Worm (Caenorhabditis elegans) whole organism, L4 larva: ENCODE results near the gene jamp-1.

Experiments
- D1046.2 ChIP-seq: fragments of 200-800 bp; sonication (Bioruptor generic); IDR thresholded peaks from 2 replicates; pipeline ENCODE4 v1.3.6; 2022; ENCODE audit warnings: missing genetic modification characterization, missing compliant biosample characterization
- F10B5.3 ChIP-seq: sonication (generic microtip); optimal IDR thresholded peaks from 2 replicates; lab custom pipeline; 2016; ENCODE audit warnings: mild to moderate bottlenecking, missing genetic modification characterization, missing compliant biosample characterization
- F37D6.2 ChIP-seq: sonication (generic microtip); optimal IDR thresholded peaks from 2 replicates; lab custom pipeline; 2016; ENCODE audit warnings: mild to moderate bottlenecking, missing genetic modification characterization, missing compliant biosample characterization
- F44E2.7 ChIP-seq: fragments of 200-800 bp; sonication (Bioruptor generic); IDR thresholded peaks from 2 replicates; pipeline ENCODE4 v2.1.2; 2022; ENCODE audit warnings: missing genetic modification characterization, missing compliant biosample characterization
- T20F7.1 ChIP-seq: fragments of 200-800 bp; sonication (Bioruptor generic); optimal IDR thresholded peaks from 2 replicates; lab custom pipeline; 2018; ENCODE audit warnings: mild to moderate bottlenecking, missing genetic modification characterization, missing compliant biosample characterization
- Y48G9A.11 ChIP-seq: fragments of 200-800 bp; sonication (Bioruptor generic); IDR thresholded peaks from 2 replicates; pipeline ENCODE4 v1.3.6; 2022; ENCODE audit warnings: missing genetic modification reagents, missing genetic modification characterization, missing compliant biosample characterization
- Y5F2A.4 ChIP-seq: fragments of 200-800 bp; sonication (Bioruptor generic); optimal IDR thresholded peaks from 2 replicates; lab custom pipeline; 2018; ENCODE audit warnings: mild to moderate bottlenecking, missing genetic modification characterization, missing compliant biosample characterization
- attf-4 ChIP-seq: sonication (generic microtip); optimal IDR thresholded peaks from 3 replicates; lab custom pipeline; 2017; ENCODE audit warnings: missing biosample characterization, missing genetic modification characterization
- ceh-62 ChIP-seq: sonication (generic microtip); optimal IDR thresholded peaks from 2 replicates; lab custom pipeline; 2017; ENCODE audit warnings: missing biosample characterization, missing genetic modification characterization
- daf-16 ChIP-seq, 3 experiments: sonication (generic microtip); optimal IDR thresholded peaks; 2 replicates each; lab custom pipeline; 2016 to 2017; ENCODE audit warnings: missing genetic modification characterization in 3 of 3, missing genetic modification reagents in 3 of 3, mild to moderate bottlenecking in 2 of 3, missing compliant biosample characterization in 2 of 3, missing biosample characterization in 1 of 3, moderate library complexity in 1 of 3
- daf-19 ChIP-seq: fragments of 200-800 bp; sonication (Bioruptor generic); conservative IDR thresholded peaks from 2 replicates; pipeline ENCODE4 v1.3.6; 2022; ENCODE audit warnings: missing genetic modification characterization, missing compliant biosample characterization
- dmd-6 ChIP-seq: fragments of 200-800 bp; sonication (Bioruptor generic); IDR thresholded peaks from 2 replicates; pipeline ENCODE4 v1.3.6; 2022; ENCODE audit warnings: missing genetic modification reagents, missing genetic modification characterization, missing compliant biosample characterization
- dmd-8 ChIP-seq: fragments of 200-800 bp; sonication (Bioruptor generic); IDR thresholded peaks from 2 replicates; pipeline ENCODE4 v1.3.6; 2022; ENCODE audit warnings: missing genetic modification characterization, missing compliant biosample characterization
- dpl-1 ChIP-seq: fragments of 150-350 bp; optimal IDR thresholded peaks from 2 replicates; lab custom pipeline; 2014; ENCODE audit warnings: missing biosample characterization, missing genetic modification reagents, missing genetic modification characterization
- duxl-1 ChIP-seq: sonication (generic microtip); optimal IDR thresholded peaks from 2 replicates; lab custom pipeline; 2016; ENCODE audit warnings: mild to moderate bottlenecking, missing genetic modification characterization, moderate library complexity, missing compliant biosample characterization; ENCODE audit not compliant: poor library complexity
- dve-1 ChIP-seq: sonication (generic microtip); optimal IDR thresholded peaks from 2 replicates; lab custom pipeline; 2017; ENCODE audit warnings: antibody characterized with exemption, mild to moderate bottlenecking, missing genetic modification characterization, missing compliant biosample characterization; ENCODE audit not compliant: insufficient read depth
- fkh-10 ChIP-seq: fragments of 150-350 bp; optimal IDR thresholded peaks from 2 replicates; lab custom pipeline; 2014; ENCODE audit warnings: missing biosample characterization, missing genetic modification reagents, missing genetic modification characterization
- fos-1 ChIP-seq: fragments of 150-350 bp; optimal IDR thresholded peaks from 2 replicates; lab custom pipeline; 2014; ENCODE audit warnings: missing biosample characterization, missing genetic modification characterization
- gei-8 ChIP-seq: fragments of 200-800 bp; sonication (Bioruptor generic); optimal IDR thresholded peaks from 2 replicates; lab custom pipeline; 2018; ENCODE audit warnings: mild to moderate bottlenecking, missing genetic modification characterization, missing compliant biosample characterization
- hif-1 ChIP-seq, 2 experiments: sonication (generic microtip); optimal IDR thresholded peaks; 2 replicates each; lab custom pipeline; 2016 to 2017; ENCODE audit warnings: missing compliant biosample characterization in 2 of 2, missing genetic modification characterization in 2 of 2, missing genetic modification reagents in 2 of 2, missing genotype in 2 of 2, mild to moderate bottlenecking in 1 of 2
- hlh-11 ChIP-seq: fragments of 200-800 bp; sonication (Bioruptor generic); optimal IDR thresholded peaks from 2 replicates; lab custom pipeline; 2018; ENCODE audit warnings: mild to moderate bottlenecking, missing genetic modification characterization, missing compliant biosample characterization
- hlh-30 ChIP-seq: sonication (generic microtip); optimal IDR thresholded peaks from 2 replicates; lab custom pipeline; 2017; ENCODE audit warnings: antibody characterized with exemption, mild to moderate bottlenecking, missing genetic modification characterization, missing compliant biosample characterization; ENCODE audit not compliant: insufficient read depth
- hmg-1.1 ChIP-seq: fragments of 200-800 bp; sonication (Bioruptor generic); IDR thresholded peaks from 2 replicates; pipeline ENCODE4 v1.3.6; 2022; ENCODE audit warnings: missing genetic modification reagents, missing genetic modification characterization, missing compliant biosample characterization
- lim-7 ChIP-seq: fragments of 200-800 bp; sonication (Bioruptor generic); IDR thresholded peaks from 2 replicates; pipeline ENCODE4 v1.3.6; 2022; ENCODE audit warnings: missing genetic modification characterization, missing compliant biosample characterization
- lin-13 ChIP-seq: fragments of 150-350 bp; optimal IDR thresholded peaks from 2 replicates; lab custom pipeline; 2014; ENCODE audit warnings: missing biosample characterization, missing genetic modification reagents, missing genetic modification characterization
- lin-15B ChIP-seq: fragments of 150-350 bp; sonication (generic microtip); optimal IDR thresholded peaks from 3 replicates; lab custom pipeline; 2014; ENCODE audit warnings: missing biosample characterization, missing genetic modification characterization
- lin-38 ChIP-seq: fragments of 200-800 bp; sonication (Bioruptor generic); IDR thresholded peaks from 2 replicates; pipeline ENCODE4 v1.3.6; 2022; ENCODE audit warnings: missing genetic modification reagents, missing genetic modification characterization, missing compliant biosample characterization
- lin-39 ChIP-seq: fragments of 150-350 bp; optimal IDR thresholded peaks from 2 replicates; lab custom pipeline; 2014; ENCODE audit warnings: missing biosample characterization, missing genetic modification reagents, missing genetic modification characterization
- lir-3 ChIP-seq: sonication (generic microtip); optimal IDR thresholded peaks from 2 replicates; lab custom pipeline; 2016; ENCODE audit warnings: mild to moderate bottlenecking, missing genetic modification characterization, missing compliant biosample characterization
- lsy-2 ChIP-seq, 2 experiments: fragments of 150-350 bp in 1 of 2; sonication (generic microtip) in 1 of 2; optimal IDR thresholded peaks; 2 replicates each; lab custom pipeline; 2014 to 2017; ENCODE audit warnings: missing biosample characterization in 2 of 2, missing genetic modification characterization in 2 of 2
- mdl-1 ChIP-seq, 2 experiments: fragments of 150-350 bp in 1 of 2; sonication (generic microtip) in 1 of 2; optimal IDR thresholded peaks; 2 replicates each; lab custom pipeline; 2014 to 2017; ENCODE audit warnings: missing biosample characterization in 2 of 2, missing genetic modification characterization in 2 of 2
- mep-1 ChIP-seq: fragments of 150-350 bp; sonication (generic microtip); optimal IDR thresholded peaks from 3 replicates; lab custom pipeline; 2014; ENCODE audit warnings: missing biosample characterization, missing genetic modification characterization
- mes-2 ChIP-seq: sonication (generic microtip); optimal IDR thresholded peaks from 2 replicates; lab custom pipeline; 2016; ENCODE audit warnings: missing genotype, mild to moderate bottlenecking, missing genetic modification characterization, missing compliant biosample characterization; ENCODE audit not compliant: poor library complexity, severe bottlenecking
- mxl-3 ChIP-seq: fragments of 200-800 bp; sonication (Bioruptor generic); optimal IDR thresholded peaks from 2 replicates; lab custom pipeline; 2018; ENCODE audit warnings: mild to moderate bottlenecking, missing genetic modification characterization, missing compliant biosample characterization
- nhr-11 ChIP-seq: fragments of 150-350 bp; optimal IDR thresholded peaks from 2 replicates; lab custom pipeline; 2014; ENCODE audit warnings: missing biosample characterization, missing genetic modification characterization
- nhr-111 ChIP-seq: fragments of 200-800 bp; sonication (Bioruptor generic); optimal IDR thresholded peaks from 2 replicates; lab custom pipeline; 2018; ENCODE audit warnings: mild to moderate bottlenecking, missing genetic modification characterization, missing compliant biosample characterization
- nhr-25 ChIP-seq: sonication (generic microtip); optimal IDR thresholded peaks from 2 replicates; lab custom pipeline; 2017; ENCODE audit warnings: missing genetic modification characterization, mild to moderate bottlenecking, missing compliant biosample characterization, antibody characterized with exemption, moderate library complexity, borderline replicate concordance; ENCODE audit not compliant: insufficient read depth
- nhr-28 ChIP-seq: fragments of 150-350 bp; optimal IDR thresholded peaks from 2 replicates; lab custom pipeline; 2014; ENCODE audit warnings: missing biosample characterization, missing genetic modification characterization
- nhr-42 ChIP-seq: fragments of 200-800 bp; sonication (Bioruptor generic); IDR thresholded peaks from 2 replicates; pipeline ENCODE4 v1.3.6; 2022; ENCODE audit warnings: missing genetic modification characterization, missing compliant biosample characterization
- nhr-6 ChIP-seq: fragments of 150-350 bp; optimal IDR thresholded peaks from 2 replicates; lab custom pipeline; 2014; ENCODE audit warnings: missing biosample characterization, missing genetic modification characterization
- nhr-77 ChIP-seq: fragments of 150-350 bp; optimal IDR thresholded peaks from 2 replicates; lab custom pipeline; 2014; ENCODE audit warnings: missing biosample characterization, missing genetic modification characterization
- pha-4 ChIP-seq, 2 experiments: fragments of 150-350 bp in 1 of 2; fragments of 200-800 bp in 1 of 2; sonication (Bioruptor generic) in 1 of 2; IDR thresholded peaks in 1 of 2; optimal IDR thresholded peaks in 1 of 2; 2 replicates each; pipeline versions ENCODE4 v1.3.6 to Lab custom; 2014 to 2022; ENCODE audit warnings: missing genetic modification characterization in 2 of 2, missing genetic modification reagents in 2 of 2, missing biosample characterization in 1 of 2, missing compliant biosample characterization in 1 of 2
- pqm-1 ChIP-seq: sonication (generic microtip); optimal IDR thresholded peaks from 2 replicates; lab custom pipeline; 2017; ENCODE audit warnings: missing biosample characterization, missing genetic modification characterization
- rbr-2 ChIP-seq: sonication (generic microtip); optimal IDR thresholded peaks from 2 replicates; lab custom pipeline; 2016; ENCODE audit warnings: missing genotype, missing genetic modification characterization, missing compliant biosample characterization
- sdz-12 ChIP-seq: fragments of 200-800 bp; sonication (Bioruptor generic); optimal IDR thresholded peaks from 2 replicates; lab custom pipeline; 2018; ENCODE audit warnings: mild to moderate bottlenecking, missing genetic modification characterization, missing compliant biosample characterization
- spr-1 ChIP-seq: sonication (generic microtip); optimal IDR thresholded peaks from 2 replicates; lab custom pipeline; 2016; ENCODE audit warnings: mild to moderate bottlenecking, missing genetic modification characterization, missing compliant biosample characterization
- unc-130 ChIP-seq: sonication (generic microtip); optimal IDR thresholded peaks from 2 replicates; lab custom pipeline; 2016; ENCODE audit warnings: missing genetic modification reagents, missing genetic modification characterization, missing compliant biosample characterization
- zip-11 ChIP-seq: fragments of 200-800 bp; sonication (Bioruptor generic); IDR thresholded peaks from 2 replicates; pipeline ENCODE4 v1.3.6; 2022; ENCODE audit warnings: missing genetic modification characterization, missing compliant biosample characterization
- ztf-11 ChIP-seq: fragments of 150-350 bp; optimal IDR thresholded peaks from 2 replicates; lab custom pipeline; 2014; ENCODE audit warnings: missing biosample characterization, missing genetic modification characterization
- ztf-7 ChIP-seq: fragments of 150-350 bp; optimal IDR thresholded peaks from 2 replicates; lab custom pipeline; 2014; ENCODE audit warnings: missing biosample characterization, missing genetic modification characterization

The jamp-1 gene

ce11 chrV:6017630-6018029, 33.4 kb downstream of the jamp-1 start, which contains the start of the genes rpt-2 and aps-1:
Gene rpt-2, minus strand, starts transcription at chrV:6017669.
Gene aps-1, plus strand, starts transcription at chrV:6017970.
- TF ChIP-seq lin-39 (tag; lab: Kevin White, UChicago), result no peak
- peak in 1 of 2 experiments; percentile 44 for TF ChIP-seq hif-1 (tag; optimal IDR thresholded peaks at IDR 0.05; lab: Kevin White, UChicago)
- TF ChIP-seq fos-1 (tag; lab: Kevin White, UChicago), result no peak
- TF ChIP-seq lin-15B (tag; lab: Kevin White, UChicago), result peak; percentile 68
- TF ChIP-seq D1046.2, result no peak
- TF ChIP-seq hlh-30 (tag; lab: Kevin White, UChicago), result peak; percentile 89
- TF ChIP-seq F37D6.2, result peak; percentile 1
- peak; percentile 76 for TF ChIP-seq dve-1 (tag; lab: Kevin White, UChicago)
- TF ChIP-seq T20F7.1 (GFP tag; lab: Kevin White, UChicago), result peak; percentile 100
- TF ChIP-seq unc-130 (GFP tag; lab: Kevin White, UChicago), result peak; percentile 26
- no peak for TF ChIP-seq daf-16 (GFP tag; optimal IDR thresholded peaks at IDR 0.05; lab: Kevin White, UChicago)
- TF ChIP-seq daf-16 (tag; optimal IDR thresholded peaks at IDR 0.05; lab: Kevin White, UChicago), result peak; percentile 57
- no peak for TF ChIP-seq nhr-111 (GFP tag; lab: Kevin White, UChicago)
- TF ChIP-seq Y5F2A.4, result no peak
- peak; percentile 8 for TF ChIP-seq pqm-1 (tag; lab: Kevin White, UChicago)
- peak; percentile 65 for TF ChIP-seq lin-13 (GFP tag; lab: Kevin White, UChicago)
- TF ChIP-seq lin-38 (GFP tag; lab: Robert Waterston, UW), result peak; percentile 97
- no peak for TF ChIP-seq dmd-8 (GFP tag; lab: Robert Waterston, UW)
- TF ChIP-seq lsy-2 (tag; optimal IDR thresholded peaks at IDR 0.05; lab: Kevin White, UChicago), result peak in 1 of 2 experiments; percentile 91
- no peak for TF ChIP-seq attf-4 (tag; lab: Kevin White, UChicago)
- TF ChIP-seq gei-8 (GFP tag; lab: Kevin White, UChicago), result no peak
- no peak for TF ChIP-seq F44E2.7 (GFP tag; lab: Robert Waterston, UW)
- TF ChIP-seq fkh-10 (GFP tag; lab: Kevin White, UChicago), result no peak
- TF ChIP-seq duxl-1, result peak; percentile 46
- peak; percentile 79 for TF ChIP-seq dpl-1
- TF ChIP-seq ceh-62 (tag; lab: Kevin White, UChicago), result no peak
- TF ChIP-seq nhr-42 (GFP tag; lab: Robert Waterston, UW), result no peak
- TF ChIP-seq Y48G9A.11 (GFP tag; lab: Robert Waterston, UW), result peak; percentile 92
- no peak for TF ChIP-seq F10B5.3
- peak; percentile 85 for TF ChIP-seq mep-1 (tag; lab: Kevin White, UChicago)
- TF ChIP-seq mdl-1 (tag; optimal IDR thresholded peaks at IDR 0.05; lab: Kevin White, UChicago), result peak in 1 of 2 experiments; percentile 67
- TF ChIP-seq ztf-11 (tag; lab: Kevin White, UChicago), result no peak
- TF ChIP-seq sdz-12 (GFP tag; lab: Kevin White, UChicago), result no peak
- no peak for TF ChIP-seq lir-3 (tag; lab: Kevin White, UChicago)
- peak; percentile 61 for TF ChIP-seq nhr-11 (tag; lab: Kevin White, UChicago)
- peak; percentile 60 for TF ChIP-seq hlh-11 (tag; lab: Kevin White, UChicago)
- TF ChIP-seq daf-19 (GFP tag; lab: Robert Waterston, UW), result no peak
- TF ChIP-seq nhr-25 (tag; lab: Kevin White, UChicago), result peak; percentile 21
- no peak; the same call in 1 of the 2 replicates for TF ChIP-seq pha-4 (GFP tag; IDR thresholded peaks at IDR 0.05; lab: Robert Waterston, UW)
- TF ChIP-seq pha-4 (tag; optimal IDR thresholded peaks at IDR 0.05; lab: Kevin White, UChicago), result peak; percentile 83
- peak; percentile 87 for TF ChIP-seq mes-2 (tag; lab: Kevin White, UChicago)
- peak; percentile 68 for TF ChIP-seq rbr-2 (tag; lab: Kevin White, UChicago)
- peak; percentile 50 for TF ChIP-seq mxl-3 (GFP tag; lab: Kevin White, UChicago)
- peak; percentile 35 for TF ChIP-seq ztf-7
- TF ChIP-seq spr-1 (tag; lab: Kevin White, UChicago), result no peak
- peak; percentile 45 for TF ChIP-seq nhr-6 (tag; lab: Kevin White, UChicago)
- TF ChIP-seq hmg-1.1, result peak; percentile 56
- TF ChIP-seq dmd-6 (GFP tag; lab: Robert Waterston, UW), result peak; percentile 34
- TF ChIP-seq lim-7, result no peak
- TF ChIP-seq nhr-77, result peak; percentile 66
- no peak for TF ChIP-seq zip-11 (GFP tag; lab: Robert Waterston, UW)
- peak; percentile 47 for TF ChIP-seq nhr-28 (tag; lab: Kevin White, UChicago)
